Worm (Caenorhabditis elegans): ENCODE data around the gene cdr-2.

The cdr-2 gene

ce11 chrV:12417277-12417676 is 1.8 kb upstream of the cdr-2 start, which contains the start of gene cdr-3:
cdr-3 (minus strand) TSS chrV:12417377.
- no peak for TF ChIP-seq unc-62 (GFP tag; optimal IDR thresholded peaks at IDR 0.05)

ce11 chrV:12414362-12414761 is 1.1 kb downstream of the cdr-2 start:
- TF ChIP-seq unc-62 (GFP tag; optimal IDR thresholded peaks at IDR 0.05) = no peak

- TF ChIP-seq unc-62 (GFP tag; optimal IDR thresholded peaks at IDR 0.05) = no peak
Observed at ce11 chrV:12413651-12414114, 1.8 kb downstream of the cdr-2 start, which contains the start of gene cdr-6. cdr-6 (minus strand) TSS chrV:12413701.

- no peak for TF ChIP-seq unc-62 (GFP tag; optimal IDR thresholded peaks at IDR 0.05)
Observed at ce11 chrV:12412321-12412720, 3.2 kb downstream of the cdr-2 start.

- TF ChIP-seq unc-62 (GFP tag; optimal IDR thresholded peaks at IDR 0.05) = no peak
Observed at ce11 chrV:12411909-12412308, 3.6 kb downstream of the cdr-2 start, which contains the start of gene cdr-7. cdr-7 (minus strand) TSS chrV:12412113.

ce11 chrV:12410416-12411001 is 5.0 kb downstream of the cdr-2 start, which contains the start of gene hrg-2:
hrg-2 (minus strand) TSS chrV:12410513.
- no peak for TF ChIP-seq unc-62 (GFP tag; optimal IDR thresholded peaks at IDR 0.05)

ce11 chrV:12408996-12409395 is 6.5 kb downstream of the cdr-2 start:
- TF ChIP-seq unc-62 (GFP tag; optimal IDR thresholded peaks at IDR 0.05) = no peak

ce11 chrV:12408525-12408924 is 7.0 kb downstream of the cdr-2 start, which contains the start of gene cdr-4:
cdr-4 (minus strand) TSS chrV:12408625.
- TF ChIP-seq unc-62 (GFP tag; optimal IDR thresholded peaks at IDR 0.05) = no peak

ce11 chrV:12406514-12406913 is 9.0 kb downstream of the cdr-2 start:
- no peak for TF ChIP-seq unc-62 (GFP tag; optimal IDR thresholded peaks at IDR 0.05)

- no peak for TF ChIP-seq unc-62 (GFP tag; optimal IDR thresholded peaks at IDR 0.05)
Observed at ce11 chrV:12405929-12406328, 9.6 kb downstream of the cdr-2 start, which contains the start of gene K01D12.10. K01D12.10 (plus strand) TSS chrV:12406229.

ce11 chrV:12404544-12404943 is 11.0 kb downstream of the cdr-2 start, which contains the start of gene K01D12.9:
K01D12.9 (minus strand) TSS chrV:12404644.
- no peak for TF ChIP-seq unc-62 (GFP tag; optimal IDR thresholded peaks at IDR 0.05)

ce11 chrV:12402355-12402754 is 13.2 kb downstream of the cdr-2 start, which contains the start of gene K01D12.8:
K01D12.8 (plus strand) TSS chrV:12402655.
- no peak for TF ChIP-seq unc-62 (GFP tag; optimal IDR thresholded peaks at IDR 0.05)

- TF ChIP-seq unc-62 (GFP tag; optimal IDR thresholded peaks at IDR 0.05) = no peak
Observed at ce11 chrV:12401383-12401782, 14.1 kb downstream of the cdr-2 start, which contains the start of gene K01D12.7. K01D12.7 (minus strand) TSS chrV:12401483.

ce11 chrV:12400677-12401236 is 14.8 kb downstream of the cdr-2 start, which contains the start of the genes K01D12.20 and miga-1:
K01D12.20 (minus strand) TSS chrV:12400814.
miga-1 (minus strand) TSS chrV:12400859.
- TF ChIP-seq unc-62 (GFP tag; optimal IDR thresholded peaks at IDR 0.05) = no peak

ce11 chrV:12397545-12397944 is 18.0 kb downstream of the cdr-2 start, which contains the start of gene K01D12.5:
K01D12.5 (plus strand) TSS chrV:12397845.
- TF ChIP-seq unc-62 (GFP tag; optimal IDR thresholded peaks at IDR 0.05) = no peak

- TF ChIP-seq unc-62 (GFP tag; optimal IDR thresholded peaks at IDR 0.05) = no peak
Observed at ce11 chrV:12395699-12396098, 19.8 kb downstream of the cdr-2 start, which contains the start of gene twk-14. twk-14 (minus strand) TSS chrV:12395706.

- TF ChIP-seq unc-62 (GFP tag; optimal IDR thresholded peaks at IDR 0.05) = no peak
Observed at ce11 chrV:12386154-12386553, 29.4 kb downstream of the cdr-2 start, which contains the start of gene K01D12.15. K01D12.15 (plus strand) TSS chrV:12386454.

Data from whole organism, dauer.